Worm (Caenorhabditis elegans) whole organism, late embryonic: ENCODE data around the gene col-185.

Experiments
- C08G9.2 ChIP-seq: sonication (generic microtip); optimal IDR thresholded peaks from 2 replicates; lab custom pipeline; 2016; ENCODE audit warnings: mild to moderate bottlenecking, missing genetic modification characterization, moderate library complexity, missing compliant biosample characterization
- C38D4.7 ChIP-seq: fragments of 200-800 bp; sonication (Bioruptor generic); optimal IDR thresholded peaks from 2 replicates; lab custom pipeline; 2018; ENCODE audit warnings: mild to moderate bottlenecking, missing genetic modification characterization, moderate library complexity, missing compliant biosample characterization
- F13H6.1 ChIP-seq: sonication (generic microtip); optimal IDR thresholded peaks from 2 replicates; lab custom pipeline; 2016; ENCODE audit warnings: missing genetic modification characterization, missing compliant biosample characterization
- T23F11.4 ChIP-seq: fragments of 200-800 bp; sonication (Bioruptor generic); optimal IDR thresholded peaks from 2 replicates; lab custom pipeline; 2018; ENCODE audit warnings: mild to moderate bottlenecking, missing genetic modification characterization, missing compliant biosample characterization
- ama-1 ChIP-seq: fragments of 150-350 bp; optimal IDR thresholded peaks from 2 replicates; lab custom pipeline; 2014
- ceh-14 ChIP-seq: sonication (generic microtip); optimal IDR thresholded peaks from 2 replicates; lab custom pipeline; 2016; ENCODE audit warnings: missing genotype, missing genetic modification characterization, missing compliant biosample characterization
- ceh-18 ChIP-seq: sonication (generic microtip); optimal IDR thresholded peaks from 2 replicates; lab custom pipeline; 2016; ENCODE audit warnings: missing genetic modification characterization, missing compliant biosample characterization
- ceh-22 ChIP-seq: sonication (generic microtip); optimal IDR thresholded peaks from 2 replicates; lab custom pipeline; 2017; ENCODE audit warnings: missing biosample characterization, missing genetic modification characterization
- ceh-30 ChIP-seq: fragments of 150-350 bp; optimal IDR thresholded peaks from 2 replicates; lab custom pipeline; 2014; ENCODE audit warnings: missing biosample characterization, missing genetic modification characterization
- ceh-34 ChIP-seq: sonication (generic microtip); optimal IDR thresholded peaks from 2 replicates; lab custom pipeline; 2016; ENCODE audit warnings: mild to moderate bottlenecking, missing genetic modification characterization, missing compliant biosample characterization
- ceh-45 ChIP-seq: fragments of 200-800 bp; sonication (Bioruptor generic); IDR thresholded peaks from 2 replicates; pipeline ENCODE4 v1.3.6; 2022; ENCODE audit warnings: missing genetic modification reagents, missing genetic modification characterization, missing compliant biosample characterization
- ceh-48 ChIP-seq: sonication (generic microtip); optimal IDR thresholded peaks from 2 replicates; lab custom pipeline; 2016; ENCODE audit warnings: missing genetic modification characterization, inconsistent platforms, missing compliant biosample characterization
- dve-1 ChIP-seq: sonication (generic microtip); optimal IDR thresholded peaks from 2 replicates; lab custom pipeline; 2017; ENCODE audit warnings: antibody characterized with exemption, mild to moderate bottlenecking, missing genetic modification characterization, missing compliant biosample characterization
- fkh-6 ChIP-seq: sonication (generic microtip); optimal IDR thresholded peaks from 2 replicates; lab custom pipeline; 2016; ENCODE audit warnings: missing genetic modification characterization, missing compliant biosample characterization
- gmeb-2 ChIP-seq: sonication (generic microtip); optimal IDR thresholded peaks from 2 replicates; lab custom pipeline; 2016; ENCODE audit warnings: missing genetic modification characterization, inconsistent platforms, missing compliant biosample characterization
- hlh-13 ChIP-seq: fragments of 200-800 bp; sonication (Bioruptor generic); optimal IDR thresholded peaks from 2 replicates; lab custom pipeline; 2018; ENCODE audit warnings: mild to moderate bottlenecking, missing genetic modification characterization, missing compliant biosample characterization
- hlh-8 ChIP-seq: sonication (generic microtip); optimal IDR thresholded peaks from 2 replicates; lab custom pipeline; 2016; ENCODE audit warnings: missing genotype, missing genetic modification characterization, missing compliant biosample characterization
- lin-11 ChIP-seq: fragments of 200-800 bp; sonication (Bioruptor generic); optimal IDR thresholded peaks from 2 replicates; lab custom pipeline; 2018; ENCODE audit warnings: mild to moderate bottlenecking, missing genetic modification characterization, missing compliant biosample characterization
- npax-4 ChIP-seq: sonication (generic microtip); optimal IDR thresholded peaks from 2 replicates; lab custom pipeline; 2016; ENCODE audit warnings: missing genetic modification characterization, missing compliant biosample characterization
- odd-2 ChIP-seq: sonication (generic microtip); optimal IDR thresholded peaks from 2 replicates; lab custom pipeline; 2017; ENCODE audit warnings: antibody characterized with exemption, mild to moderate bottlenecking, missing genetic modification characterization, missing compliant biosample characterization
- pat-9 ChIP-seq: fragments of 200-800 bp; sonication (Bioruptor generic); optimal IDR thresholded peaks from 2 replicates; lab custom pipeline; 2018; ENCODE audit warnings: mild to moderate bottlenecking, missing genetic modification characterization, moderate library complexity, missing compliant biosample characterization
- pha-4 ChIP-seq: fragments of 150-350 bp; optimal IDR thresholded peaks from 2 replicates; lab custom pipeline; 2018; ENCODE audit warnings: missing biosample characterization, missing genetic modification reagents, missing genetic modification characterization
- pqm-1 ChIP-seq: sonication (generic microtip); optimal IDR thresholded peaks from 2 replicates; lab custom pipeline; 2016; ENCODE audit warnings: missing genetic modification characterization, missing compliant biosample characterization
- ref-2 ChIP-seq: sonication (generic microtip); optimal IDR thresholded peaks from 2 replicates; lab custom pipeline; 2016; ENCODE audit warnings: missing genetic modification characterization, missing compliant biosample characterization
- rnt-1 ChIP-seq: sonication (generic microtip); optimal IDR thresholded peaks from 2 replicates; lab custom pipeline; 2016; ENCODE audit warnings: missing genetic modification characterization, missing compliant biosample characterization
- sox-4 ChIP-seq: sonication (generic microtip); optimal IDR thresholded peaks from 2 replicates; lab custom pipeline; 2017; ENCODE audit warnings: mild to moderate bottlenecking, missing genetic modification characterization, inconsistent platforms, missing compliant biosample characterization
- unc-42 ChIP-seq: sonication (generic microtip); optimal IDR thresholded peaks from 2 replicates; lab custom pipeline; 2016; ENCODE audit warnings: missing genotype, missing genetic modification characterization, missing compliant biosample characterization
- unc-55 ChIP-seq: sonication (generic microtip); optimal IDR thresholded peaks from 2 replicates; lab custom pipeline; 2017; ENCODE audit warnings: missing biosample characterization, missing genetic modification reagents, missing genetic modification characterization
- ztf-16 ChIP-seq: sonication (generic microtip); optimal IDR thresholded peaks from 2 replicates; lab custom pipeline; 2017; ENCODE audit warnings: missing genetic modification characterization, missing compliant biosample characterization

The col-185 gene

ce11 chrX:13510997-13511396, at the start of gene col-185:
col-185 (minus strand) TSS chrX:13511097.
- no peak for TF ChIP-seq T23F11.4 (GFP tag; lab: Kevin White, UChicago)
- no peak for TF ChIP-seq pqm-1 (tag; lab: Kevin White, UChicago)
- no peak for TF ChIP-seq rnt-1 (tag; lab: Kevin White, UChicago)
- no peak for TF ChIP-seq gmeb-2 (tag; lab: Kevin White, UChicago)
- TF ChIP-seq ceh-30 = no peak
- TF ChIP-seq ceh-22 (tag; lab: Kevin White, UChicago) = no peak
- no peak for TF ChIP-seq ceh-48

DNA sequence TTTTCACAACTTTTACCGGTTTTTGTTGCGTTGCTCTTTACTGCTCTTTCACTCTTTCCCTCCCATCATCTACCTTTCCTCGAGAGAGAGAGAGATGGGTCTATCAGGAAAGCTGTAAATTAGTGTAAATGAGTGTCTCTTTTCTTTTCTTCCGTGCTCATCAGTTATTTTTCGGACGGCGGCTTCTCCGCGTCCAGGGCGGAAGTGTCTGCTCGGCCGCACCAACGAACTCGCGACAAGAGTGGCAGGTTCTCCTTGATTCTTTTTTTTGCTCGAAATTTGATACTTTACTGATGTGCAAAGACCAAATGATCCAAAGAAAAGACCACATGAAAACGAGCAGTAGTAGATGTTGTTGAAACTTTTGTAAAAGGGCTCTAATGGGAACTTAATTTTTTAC, 47.8 kb upstream of the col-185 start:
- TF ChIP-seq fkh-6 (tag; lab: Kevin White, UChicago) (no peak), ceh-34 (tag; lab: Kevin White, UChicago) (peak; percentile 41), ceh-18 (tag; lab: Kevin White, UChicago) (peak; percentile 1)

DNA sequence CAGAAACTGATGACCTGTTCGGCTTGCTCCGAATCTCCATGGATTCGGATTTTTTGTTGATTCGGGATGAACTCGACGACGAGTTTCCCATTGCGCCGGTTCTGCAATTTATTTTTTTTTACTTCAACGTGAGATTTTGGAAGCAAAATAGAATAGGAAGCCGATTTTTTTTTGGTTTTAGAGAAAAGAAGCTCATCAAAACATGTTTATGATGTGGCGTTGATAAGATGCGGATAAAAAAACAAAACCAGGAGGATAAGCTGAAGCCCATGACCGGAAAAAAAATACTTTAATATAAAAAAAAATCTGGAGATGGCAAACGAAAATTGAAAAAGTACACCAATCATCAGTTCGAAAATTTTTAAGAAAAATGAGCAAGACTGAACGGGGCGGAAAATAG, 45.2 kb upstream of the col-185 start, which contains the start of gene glb-20:
Gene glb-20, minus strand, starts transcription at position 101 of the 400 bp plus-strand sequence.
- TF ChIP-seq C08G9.2 (no peak), ceh-45 (GFP tag; lab: Robert Waterston, UW) (no peak), sox-4 (no peak), fkh-6 (tag; lab: Kevin White, UChicago) (no peak), lin-11 (tag; lab: Kevin White, UChicago) (no peak), ceh-18 (tag; lab: Kevin White, UChicago) (no peak), ztf-16 (tag; lab: Kevin White, UChicago) (no peak), ama-1 (lab: Kevin White, UChicago) (no peak), unc-42 (tag; lab: Kevin White, UChicago) (no peak), hlh-13 (GFP tag; lab: Kevin White, UChicago) (no peak), ceh-22 (tag; lab: Kevin White, UChicago) (no peak)

DNA sequence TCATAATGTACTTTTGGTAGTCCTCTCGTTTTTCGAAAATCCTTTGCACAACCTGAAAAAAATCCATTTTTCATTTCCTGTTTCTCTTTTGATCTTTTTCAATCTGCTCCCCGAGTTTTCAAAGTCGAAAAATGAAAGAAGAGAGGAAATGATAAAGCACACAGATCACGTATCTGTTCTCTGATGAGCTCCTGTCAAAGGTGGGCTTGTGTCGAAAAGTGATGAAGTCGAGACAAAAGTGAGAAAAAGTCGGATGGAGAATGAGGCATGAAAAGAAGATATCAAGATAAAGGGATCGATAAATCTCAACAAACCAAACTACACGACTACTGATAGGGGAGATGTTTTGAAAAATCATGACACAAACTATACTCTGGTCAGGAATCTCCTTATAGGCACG, 44.2 kb upstream of the col-185 start:
- TF ChIP-seq ama-1 (lab: Kevin White, UChicago) = no peak
- TF ChIP-seq dve-1 (tag; lab: Kevin White, UChicago) = no peak
- no peak for TF ChIP-seq ref-2 (tag; lab: Kevin White, UChicago)
- TF ChIP-seq T23F11.4 (GFP tag; lab: Kevin White, UChicago) = no peak
- TF ChIP-seq F13H6.1 (tag; lab: Kevin White, UChicago) = no peak
- no peak for TF ChIP-seq pat-9 (tag; lab: Kevin White, UChicago)
- peak; percentile 32 for TF ChIP-seq ceh-18 (tag; lab: Kevin White, UChicago)
- peak; percentile 53 for TF ChIP-seq unc-55 (GFP tag; lab: Kevin White, UChicago)

DNA sequence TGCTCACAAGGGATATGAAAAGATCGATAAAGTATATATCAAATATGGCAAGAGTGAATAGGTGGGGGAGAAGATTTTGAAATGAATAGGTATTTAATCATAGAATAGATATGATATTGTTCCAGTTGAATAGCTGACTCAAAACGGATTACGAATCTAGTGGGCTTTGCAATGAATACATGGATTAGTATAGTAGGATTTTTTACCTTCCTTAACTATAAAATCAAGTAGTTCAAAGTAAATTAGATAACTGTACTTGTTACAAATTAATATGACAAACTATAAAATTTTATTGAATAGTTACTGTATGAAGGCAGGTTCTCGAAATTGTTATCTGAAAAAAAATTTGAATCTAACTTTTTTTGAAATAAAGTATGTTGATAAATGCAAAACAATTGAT, 40.0 kb upstream of the col-185 start, which contains the start of gene odr-1:
Gene odr-1, minus strand, starts transcription at position 101 of the 400 bp plus-strand sequence.
- TF ChIP-seq lin-11 (tag; lab: Kevin White, UChicago) (no peak), ama-1 (lab: Kevin White, UChicago) (no peak), pha-4 (tag; lab: Kevin White, UChicago) (no peak), unc-55 (GFP tag; lab: Kevin White, UChicago) (no peak), pqm-1 (tag; lab: Kevin White, UChicago) (no peak), hlh-8 (tag; lab: Kevin White, UChicago) (no peak)

DNA sequence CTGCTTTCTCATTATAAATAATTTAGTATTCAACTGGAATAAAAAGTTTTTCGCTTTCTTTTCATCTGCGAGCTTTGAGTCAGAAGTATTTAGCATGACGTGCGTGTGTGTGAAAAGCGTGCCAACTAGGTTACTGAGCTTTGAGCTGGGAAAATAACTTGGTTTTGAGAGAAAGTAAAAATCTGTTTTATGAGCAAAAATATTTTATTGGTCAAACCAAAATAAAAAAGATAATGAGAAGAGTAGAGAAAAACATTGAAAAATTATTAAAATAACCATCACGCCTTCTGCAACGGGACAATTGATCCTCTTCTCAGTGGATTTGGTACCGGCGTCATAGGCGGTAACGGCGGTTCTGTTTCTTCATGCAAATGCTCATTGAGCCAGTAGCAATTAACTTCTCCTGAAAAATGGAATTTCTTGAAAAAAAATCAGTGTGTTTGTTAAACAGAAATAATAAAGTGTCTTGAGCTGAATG, 33.7 kb upstream of the col-185 start:
- TF ChIP-seq C08G9.2 = no peak
- TF ChIP-seq odd-2 (tag; lab: Kevin White, UChicago) = no peak
- TF ChIP-seq C38D4.7 (GFP tag; lab: Kevin White, UChicago) = no peak
- no peak for TF ChIP-seq ceh-14 (tag; lab: Kevin White, UChicago)
- no peak for TF ChIP-seq ceh-45 (GFP tag; lab: Robert Waterston, UW)
- TF ChIP-seq npax-4 (tag; lab: Kevin White, UChicago) = no peak
- no peak for TF ChIP-seq ama-1 (lab: Kevin White, UChicago)
